Worm (Caenorhabditis elegans) whole organism, early embryonic: Measurements from ENCODE around the gene prp-39.

Source experiments
- aly-1 ChIP-seq: sonication (generic microtip); optimal IDR thresholded peaks from 2 replicates; lab custom pipeline; 2016; ENCODE audit warnings: missing genetic modification characterization, missing compliant biosample characterization
- ama-1 ChIP-seq: fragments of 150-350 bp; optimal IDR thresholded peaks from 2 replicates; lab custom pipeline; 2014
- ceh-36 ChIP-seq: sonication (generic microtip); optimal IDR thresholded peaks from 2 replicates; lab custom pipeline; 2016; ENCODE audit warnings: missing genetic modification characterization, inconsistent platforms, missing compliant biosample characterization
- flt-1 ChIP-seq: fragments of 200-800 bp; sonication (Bioruptor generic); IDR thresholded peaks from 2 replicates; pipeline ENCODE4 v1.3.6; 2022; ENCODE audit warnings: missing genetic modification characterization, missing compliant biosample characterization
- hmg-4 ChIP-seq: fragments of 200-800 bp; sonication (Bioruptor generic); optimal IDR thresholded peaks from 2 replicates; lab custom pipeline; 2018; ENCODE audit warnings: mild to moderate bottlenecking, missing genetic modification characterization, missing compliant biosample characterization
- hnd-1 ChIP-seq: sonication (generic microtip); optimal IDR thresholded peaks from 2 replicates; lab custom pipeline; 2016; ENCODE audit warnings: missing genetic modification characterization, missing compliant biosample characterization
- pes-1 ChIP-seq: fragments of 200-800 bp; sonication (Bioruptor generic); IDR thresholded peaks from 2 replicates; pipeline ENCODE4 v1.3.6; 2022; ENCODE audit warnings: missing genetic modification reagents, missing genetic modification characterization, missing compliant biosample characterization
- tbx-37 ChIP-seq: fragments of 200-800 bp; sonication (Bioruptor generic); conservative IDR thresholded peaks from 2 replicates; pipeline ENCODE4 v1.3.6; 2022; ENCODE audit warnings: missing genetic modification reagents, missing genetic modification characterization, missing compliant biosample characterization
- tra-4 ChIP-seq: sonication (generic microtip); optimal IDR thresholded peaks from 2 replicates; lab custom pipeline; 2017; ENCODE audit warnings: missing genetic modification characterization, missing compliant biosample characterization

ce11 chrV:5716508-5716907 is 34.1 kb upstream of the prp-39 start, which contains the start of gene K09H11.9:
- TF ChIP-seq ama-1 (lab: Kevin White, UChicago) (no peak), hnd-1 (no peak), ceh-36 (no peak), hmg-4 (GFP tag; lab: Kevin White, UChicago) (no peak), flt-1 (GFP tag; lab: Robert Waterston, UW) (no peak), pes-1 (no peak), tbx-37 (no peak), aly-1 (tag; lab: Kevin White, UChicago) (no peak), tra-4 (no peak)
